Worm (Caenorhabditis elegans): ENCODE data around the gene K07C5.13.

DNA sequence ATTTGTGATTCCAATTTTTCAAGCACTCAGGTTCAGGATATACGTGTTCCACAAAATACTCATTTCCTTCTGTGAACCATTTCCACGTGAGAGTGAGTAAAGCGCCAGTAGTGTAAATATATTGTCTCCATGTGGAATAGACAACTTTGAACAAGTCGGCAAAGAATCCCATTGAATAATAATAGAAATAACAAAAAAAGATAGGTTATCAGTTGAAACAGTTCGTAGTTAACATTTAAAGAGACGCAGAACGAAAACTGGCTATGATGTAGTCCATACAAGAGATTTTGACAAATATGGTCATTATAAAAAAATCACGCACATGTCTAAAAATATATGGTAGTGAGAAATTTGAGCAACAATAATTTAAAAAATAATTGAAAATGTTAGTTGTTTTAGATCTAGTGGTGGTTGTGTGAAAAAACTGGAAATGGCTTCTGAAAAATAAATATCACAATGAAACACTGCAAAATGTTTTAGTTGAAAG is 15.7 kb downstream of the K07C5.13 start, which contains the start of gene ceeh-2:
- no peak for TF ChIP-seq snpc-4 (tag; optimal IDR thresholded peaks at IDR 0.05)
- TF ChIP-seq ztf-11 (tag; optimal IDR thresholded peaks at IDR 0.05), result no peak
- no peak for TF ChIP-seq peb-1 (tag; optimal IDR thresholded peaks at IDR 0.05)
- TF ChIP-seq nhr-237 (tag; optimal IDR thresholded peaks at IDR 0.05), result no peak
